Worm (Caenorhabditis elegans) whole organism, L4/young adult: ENCODE results near the gene bus-19.

Source experiments
- dao-5 ChIP-seq: sonication (generic microtip); optimal IDR thresholded peaks from 2 replicates; lab custom pipeline; 2016; ENCODE audit warnings: missing genotype, missing genetic modification characterization, moderate library complexity, missing compliant biosample characterization
- him-1 ChIP-seq: sonication (generic microtip); optimal IDR thresholded peaks from 2 replicates; lab custom pipeline; 2016; ENCODE audit warnings: missing genotype, missing genetic modification reagents, missing genetic modification characterization, missing compliant biosample characterization

DNA sequence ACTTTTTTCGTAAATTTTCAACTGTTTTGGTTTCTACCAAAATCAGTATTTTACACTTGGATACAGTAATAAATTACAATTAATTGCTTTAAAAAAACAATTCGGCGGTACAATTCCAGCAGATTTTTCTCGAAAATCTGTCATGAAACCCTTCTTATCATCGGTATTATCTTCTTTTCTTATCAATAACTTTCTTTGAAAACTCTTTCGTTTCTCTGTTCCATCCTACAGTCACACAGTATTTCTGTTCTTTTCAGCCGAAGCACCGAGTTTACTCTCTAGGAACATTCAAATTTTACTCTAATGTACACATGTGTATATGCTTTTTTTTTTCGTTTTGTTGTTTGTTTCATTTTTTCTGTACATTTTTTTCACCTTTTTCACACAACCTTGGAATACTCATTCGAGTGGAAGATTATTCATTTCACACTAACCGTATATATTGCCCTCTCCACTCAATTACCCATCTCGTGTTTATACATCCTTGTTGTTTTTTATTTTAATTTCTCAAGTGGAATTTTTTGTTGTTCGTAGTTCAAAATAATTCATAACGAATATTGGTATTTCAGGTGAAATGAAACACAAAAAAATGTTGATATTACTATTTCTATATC is 37.8 kb downstream of the bus-19 start, which contains the start of gene nid-1:
- TF ChIP-seq him-1 (tag; lab: Kevin White, UChicago) (no peak), dao-5 (tag; lab: Kevin White, UChicago) (no peak)
